Fruit fly (Drosophila melanogaster) whole organism, embryonic: Measurements from ENCODE around the gene bon.
A peak's percentile ranks its signal among the peaks of the same experiment; 100 is the strongest.

ENCODE experiments used
- Bgb ChIP-seq: fragments of 200-800 bp; sonication (Bioruptor generic); IDR thresholded peaks from 2 replicates; pipeline ENCODE4 v1.3.6; 2022; ENCODE audit warnings: missing biosample characterization, missing genetic modification characterization; ENCODE audit not compliant: partially characterized antibody
- CG10209 ChIP-seq: fragments of 200-800 bp; sonication (Bioruptor generic); optimal IDR thresholded peaks from 3 replicates; lab custom pipeline; 2017; ENCODE audit warnings: missing biosample characterization, mild to moderate bottlenecking, missing genetic modification characterization, missing genetic modification reagents
- CG11456 ChIP-seq: fragments of 200-800 bp; sonication (Bioruptor generic); IDR thresholded peaks from 3 replicates; pipeline ENCODE4 v1.3.6; 2022; ENCODE audit warnings: missing biosample characterization, missing genetic modification characterization
- CG11504 ChIP-seq: fragments of 200-800 bp; sonication (Bioruptor generic); optimal IDR thresholded peaks from 3 replicates; lab custom pipeline; 2019; ENCODE audit warnings: missing biosample characterization, mild to moderate bottlenecking, missing genetic modification characterization, moderate library complexity
- CG11695 ChIP-seq: fragments of 200-800 bp; sonication (Bioruptor generic); IDR thresholded peaks from 3 replicates; pipeline ENCODE4 v1.3.6; 2022; ENCODE audit warnings: missing biosample characterization, missing genetic modification characterization
- CG12219 ChIP-seq: fragments of 200-800 bp; sonication (Bioruptor generic); optimal IDR thresholded peaks from 3 replicates; lab custom pipeline; 2018; ENCODE audit warnings: missing biosample characterization, mild to moderate bottlenecking, missing genetic modification characterization
- CG12659 ChIP-seq: fragments of 200-800 bp; sonication (Bioruptor generic); optimal IDR thresholded peaks from 3 replicates; lab custom pipeline; 2017; ENCODE audit warnings: mild to moderate bottlenecking, missing biosample characterization, missing genetic modification reagents, missing genetic modification characterization
- CG13624 ChIP-seq: fragments of 200-800 bp; sonication (Bioruptor generic); optimal IDR thresholded peaks from 2 replicates; lab custom pipeline; 2016; ENCODE audit warnings: missing biosample characterization, missing genetic modification characterization
- CG14014 ChIP-seq: fragments of 200-800 bp; sonication (Bioruptor generic); IDR thresholded peaks from 2 replicates; pipeline ENCODE4 v1.3.6; 2022; ENCODE audit warnings: missing biosample characterization, missing genetic modification characterization
- CG14050 ChIP-seq: fragments of 200-800 bp; sonication (Bioruptor generic); IDR thresholded peaks from 3 replicates; pipeline ENCODE4 v1.3.6; 2022; ENCODE audit warnings: missing biosample characterization, missing genetic modification characterization
- CG16815 ChIP-seq: fragments of 200-800 bp; sonication (Bioruptor generic); optimal IDR thresholded peaks from 3 replicates; lab custom pipeline; 2017; ENCODE audit warnings: missing biosample characterization, mild to moderate bottlenecking, missing genetic modification characterization
- CG17359 ChIP-seq: fragments of 200-800 bp; sonication (Bioruptor generic); optimal IDR thresholded peaks from 3 replicates; lab custom pipeline; 2018; ENCODE audit warnings: missing biosample characterization, mild to moderate bottlenecking, missing genetic modification characterization, moderate library complexity
- CG1792 ChIP-seq: fragments of 200-800 bp; sonication (Bioruptor generic); optimal IDR thresholded peaks from 2 replicates; lab custom pipeline; 2016; ENCODE audit warnings: missing biosample characterization, missing genetic modification characterization
- CG18599 ChIP-seq: fragments of 200-800 bp; sonication (Bioruptor generic); optimal IDR thresholded peaks from 3 replicates; lab custom pipeline; 2017; ENCODE audit warnings: missing biosample characterization, missing genetic modification characterization, mild to moderate bottlenecking, moderate library complexity, missing genetic modification reagents
- CG2116 ChIP-seq: fragments of 200-800 bp; sonication (Bioruptor generic); optimal IDR thresholded peaks from 3 replicates; lab custom pipeline; 2018; ENCODE audit warnings: missing biosample characterization, mild to moderate bottlenecking, missing genetic modification characterization
- CG4360 ChIP-seq: fragments of 200-800 bp; sonication (Bioruptor generic); IDR thresholded peaks from 2 replicates; pipeline ENCODE4 v1.3.6; 2022; ENCODE audit warnings: missing biosample characterization, missing genetic modification characterization
- CG43689 ChIP-seq: fragments of 200-800 bp; sonication (Bioruptor generic); IDR thresholded peaks from 2 replicates; pipeline ENCODE4 v1.3.6; 2022; ENCODE audit warnings: missing biosample characterization, missing genetic modification characterization
- CG4707 ChIP-seq: fragments of 200-800 bp; sonication (Bioruptor generic); optimal IDR thresholded peaks from 2 replicates; lab custom pipeline; 2018; ENCODE audit warnings: missing biosample characterization, mild to moderate bottlenecking, missing genetic modification characterization, moderate library complexity
- CG6175 ChIP-seq: fragments of 200-800 bp; sonication (Bioruptor generic); IDR thresholded peaks from 3 replicates; pipeline ENCODE4 v1.3.6; 2022; ENCODE audit warnings: missing biosample characterization, missing genetic modification characterization
- CG6254 ChIP-seq: fragments of 200-800 bp; sonication (Bioruptor generic); optimal IDR thresholded peaks from 3 replicates; lab custom pipeline; 2017; ENCODE audit warnings: mild to moderate bottlenecking, missing biosample characterization, missing genetic modification reagents, missing genetic modification characterization
- CG8765 ChIP-seq: fragments of 200-800 bp; sonication (Bioruptor generic); IDR thresholded peaks from 2 replicates; pipeline ENCODE4 v1.3.6; 2022; ENCODE audit warnings: missing biosample characterization, missing genetic modification characterization
- CG9797 ChIP-seq: fragments of 200-800 bp; sonication (Bioruptor generic); optimal IDR thresholded peaks from 3 replicates; lab custom pipeline; 2018; ENCODE audit warnings: missing biosample characterization, mild to moderate bottlenecking, missing genetic modification characterization
- CG9817 ChIP-seq: fragments of 200-800 bp; sonication (Bioruptor generic); optimal IDR thresholded peaks from 2 replicates; lab custom pipeline; 2018; ENCODE audit warnings: missing biosample characterization, mild to moderate bottlenecking, missing genetic modification characterization, moderate library complexity
- CG9876 ChIP-seq: fragments of 200-800 bp; sonication (Bioruptor generic); optimal IDR thresholded peaks from 2 replicates; lab custom pipeline; 2016; ENCODE audit warnings: missing biosample characterization, missing genetic modification characterization
- Dll ChIP-seq: fragments of 200-800 bp; sonication (Bioruptor generic); IDR thresholded peaks from 4 replicates; pipeline ENCODE4 v1.3.6; 2022; ENCODE audit warnings: missing biosample characterization, missing genetic modification characterization; ENCODE audit not compliant: partially characterized antibody
- E2f1 ChIP-seq: fragments of 200-800 bp; sonication (Bioruptor generic); IDR thresholded peaks from 2 replicates; pipeline ENCODE4 v1.3.6; 2022; ENCODE audit warnings: missing biosample characterization, missing genetic modification characterization
- Ets65A ChIP-seq: fragments of 200-800 bp; sonication (Bioruptor generic); peaks from one replicate; lab custom pipeline; 2016; ENCODE audit warnings: missing biosample characterization, missing genetic modification characterization
- Fer1 ChIP-seq: fragments of 200-800 bp; sonication (Bioruptor generic); optimal IDR thresholded peaks from 2 replicates; lab custom pipeline; 2017; ENCODE audit warnings: missing biosample characterization, mild to moderate bottlenecking, missing genetic modification characterization
- Gug ChIP-seq: fragments of 200-800 bp; sonication (Bioruptor generic); IDR thresholded peaks from 4 replicates; pipeline ENCODE4 v1.3.6; 2022; ENCODE audit warnings: missing biosample characterization, missing genetic modification characterization
- HmgD ChIP-seq: fragments of 200-800 bp; sonication (Bioruptor generic); optimal IDR thresholded peaks from 3 replicates; lab custom pipeline; 2016; ENCODE audit warnings: missing biosample characterization, missing genetic modification characterization
- Hr78 ChIP-seq, 2 experiments: fragments of 200-800 bp in 1 of 2; fragments of >200 bp in 1 of 2; sonication (Bioruptor generic) in 1 of 2; optimal IDR thresholded peaks; 2 replicates each; lab custom pipeline; 2017 to 2019; ENCODE audit warnings: missing biosample characterization in 2 of 2, missing genetic modification characterization in 2 of 2, mild to moderate bottlenecking in 1 of 2, moderate library complexity in 1 of 2
- NFAT ChIP-seq: fragments of 200-800 bp; sonication (Bioruptor generic); IDR thresholded peaks from 2 replicates; pipeline ENCODE4 v1.3.6; 2022; ENCODE audit warnings: missing biosample characterization, missing genetic modification characterization
- Optix ChIP-seq: fragments of 200-800 bp; sonication (Bioruptor generic); IDR thresholded peaks from 3 replicates; pipeline ENCODE4 v1.3.6; 2022; ENCODE audit warnings: missing biosample characterization, missing genetic modification characterization
- Pdp1 ChIP-seq, 2 experiments: fragments of 200-800 bp; sonication (Bioruptor generic); optimal IDR thresholded peaks; 3 replicates each; lab custom pipeline; 2016; ENCODE audit warnings: missing biosample characterization in 2 of 2, missing genetic modification characterization in 2 of 2, mild to moderate bottlenecking in 1 of 2, moderate library complexity in 1 of 2
- Side ChIP-seq: fragments of 200-800 bp; sonication (Bioruptor generic); optimal IDR thresholded peaks from 2 replicates; lab custom pipeline; 2016; ENCODE audit warnings: missing biosample characterization, missing genetic modification characterization
- bowl ChIP-seq: fragments of 200-800 bp; sonication (Bioruptor generic); IDR thresholded peaks from 2 replicates; pipeline ENCODE4 v1.3.6; 2022; ENCODE audit warnings: missing biosample characterization, missing genetic modification characterization
- caup ChIP-seq: fragments of 200-800 bp; sonication (Bioruptor generic); optimal IDR thresholded peaks from 3 replicates; lab custom pipeline; 2017; ENCODE audit warnings: missing biosample characterization, mild to moderate bottlenecking, missing genetic modification characterization, moderate library complexity; ENCODE audit not compliant: severe bottlenecking
- chm ChIP-seq: fragments of 200-800 bp; sonication (Bioruptor generic); IDR thresholded peaks from 2 replicates; pipeline ENCODE4 v1.3.6; 2022; ENCODE audit warnings: missing biosample characterization, missing genetic modification characterization
- cwo ChIP-seq: fragments of 200-800 bp; sonication (Bioruptor generic); optimal IDR thresholded peaks from 3 replicates; lab custom pipeline; 2017; ENCODE audit warnings: missing biosample characterization, missing genetic modification characterization, mild to moderate bottlenecking, moderate library complexity, missing genetic modification reagents
- ems ChIP-seq: fragments of 200-800 bp; sonication (Bioruptor generic); optimal IDR thresholded peaks from 3 replicates; lab custom pipeline; 2016; ENCODE audit warnings: missing biosample characterization, missing genetic modification characterization
- eve ChIP-seq, 2 experiments: fragments of >200 bp; optimal IDR thresholded peaks; 2 replicates each; lab custom pipeline; 2017; ENCODE audit warnings: missing biosample characterization in 2 of 2, missing genetic modification characterization in 2 of 2
- gce ChIP-seq: fragments of 200-800 bp; sonication (Bioruptor generic); IDR thresholded peaks from 3 replicates; pipeline ENCODE4 v1.3.6; 2022; ENCODE audit warnings: missing biosample characterization, missing genetic modification characterization
- gsb ChIP-seq: fragments of 200-800 bp; sonication (Bioruptor generic); IDR thresholded peaks from 2 replicates; pipeline ENCODE4 v1.3.6; 2022; ENCODE audit warnings: missing biosample characterization, missing genetic modification characterization
- ind ChIP-seq: fragments of 200-800 bp; sonication (Bioruptor generic); optimal IDR thresholded peaks from 3 replicates; lab custom pipeline; 2016; ENCODE audit warnings: missing biosample characterization, missing genetic modification characterization
- kah ChIP-seq: fragments of 200-800 bp; sonication (Bioruptor generic); optimal IDR thresholded peaks from 2 replicates; lab custom pipeline; 2018; ENCODE audit warnings: missing biosample characterization, mild to moderate bottlenecking, missing genetic modification characterization
- lola ChIP-seq, 3 experiments: fragments of >200 bp in 2 of 3; fragments of 200-800 bp in 1 of 3; sonication (Bioruptor generic) in 1 of 3; optimal IDR thresholded peaks; 2 replicates each; lab custom pipeline; 2017 to 2019; ENCODE audit warnings: missing biosample characterization in 3 of 3, missing genetic modification characterization in 3 of 3, mild to moderate bottlenecking in 1 of 3, moderate library complexity in 1 of 3
- nau ChIP-seq: fragments of 200-800 bp; sonication (Bioruptor generic); optimal IDR thresholded peaks from 3 replicates; lab custom pipeline; 2017; ENCODE audit warnings: missing biosample characterization, mild to moderate bottlenecking, missing genetic modification characterization, missing genetic modification reagents
- nmo ChIP-seq: fragments of 200-800 bp; sonication (Bioruptor generic); optimal IDR thresholded peaks from 2 replicates; lab custom pipeline; 2018; ENCODE audit warnings: missing biosample characterization, mild to moderate bottlenecking, missing genetic modification characterization, moderate library complexity
- repo ChIP-seq: fragments of 200-800 bp; sonication (Bioruptor generic); optimal IDR thresholded peaks from 2 replicates; lab custom pipeline; 2016; ENCODE audit warnings: missing biosample characterization, missing genetic modification characterization
- tap ChIP-seq: fragments of 200-800 bp; optimal IDR thresholded peaks from 3 replicates; lab custom pipeline; 2019; ENCODE audit warnings: missing biosample characterization, mild to moderate bottlenecking, missing genetic modification characterization, moderate library complexity
- yki ChIP-seq: fragments of >200 bp; optimal IDR thresholded peaks from 3 replicates; lab custom pipeline; 2018

bon gene

DNA sequence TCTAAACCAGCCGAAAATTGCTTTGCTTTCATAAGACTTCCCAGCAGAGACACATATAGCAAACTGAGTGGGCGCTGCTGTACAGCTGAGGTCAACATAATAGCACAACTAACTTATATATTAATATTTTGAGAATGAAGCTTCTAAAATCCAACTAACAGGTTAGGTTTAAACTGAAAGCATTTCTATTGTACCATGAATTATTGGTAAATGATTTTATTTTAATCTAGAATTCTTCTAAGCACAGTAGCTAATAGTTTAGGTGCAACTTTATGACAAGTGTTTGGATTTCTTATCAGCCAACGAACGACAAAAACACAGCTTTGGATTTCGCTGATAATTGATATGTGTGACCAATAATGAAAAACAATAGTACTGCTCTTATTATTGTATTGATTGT is 37.9 kb upstream of the bon start (continued):
- TF ChIP-seq CG11695, result peak; percentile 82
- no peak for TF ChIP-seq CG9876
- TF ChIP-seq Gug (GFP tag; lab: Robert Waterston, UW), result no peak
- TF ChIP-seq ems, result peak; percentile 57
- peak; percentile 7 for TF ChIP-seq CG1792 (GFP tag; lab: Kevin White, UChicago)
- TF ChIP-seq gce (GFP tag; lab: Robert Waterston, UW), result no peak
- peak; percentile 6 for TF ChIP-seq ind (GFP tag; lab: Kevin White, UChicago)
- peak; percentile 58; the same call in 2 of the 3 replicates for TF ChIP-seq CG14050
- peak; percentile 76; the same call in 1 of the 2 replicates for TF ChIP-seq chm (GFP tag; lab: Robert Waterston, UW)
- TF ChIP-seq gsb (GFP tag; lab: Robert Waterston, UW), result 0 out of 2 replicates have a peak, but pooled peaks have one; percentile 21
- TF ChIP-seq CG9817 (tag; lab: Kevin White, UChicago), result no peak
- TF ChIP-seq CG4360 (GFP tag; lab: Robert Waterston, UW), result no peak
- TF ChIP-seq nau (GFP tag; lab: Kevin White, UChicago), result peak; percentile 48
- no peak for TF ChIP-seq Bgb (GFP tag; lab: Robert Waterston, UW)
- no peak for TF ChIP-seq HmgD (GFP tag; lab: Kevin White, UChicago)
- TF ChIP-seq eve (GFP tag; optimal IDR thresholded peaks at IDR 0.05; lab: Kevin White, UChicago), result no peak
- TF ChIP-seq bowl (GFP tag; lab: Robert Waterston, UW), result no peak
- TF ChIP-seq kah (GFP tag; lab: Kevin White, UChicago), result peak; percentile 9
- peak; percentile 45 for TF ChIP-seq CG17359
- peak in 1 of 2 experiments; percentile 24 for TF ChIP-seq Hr78 (GFP tag; optimal IDR thresholded peaks at IDR 0.05; lab: Kevin White, UChicago)
- no peak for TF ChIP-seq CG12219 (GFP tag; lab: Kevin White, UChicago)
- TF ChIP-seq CG8765 (GFP tag; lab: Robert Waterston, UW), result no peak
- TF ChIP-seq tap (tag; lab: Kevin White, UChicago), result peak; percentile 74
- TF ChIP-seq CG43689 (GFP tag; lab: Robert Waterston, UW), result no peak
- TF ChIP-seq repo (GFP tag; lab: Kevin White, UChicago), result no peak
- TF ChIP-seq CG16815 (GFP tag; lab: Kevin White, UChicago), result no peak
- peak; percentile 83 for TF ChIP-seq CG11504 (tag; lab: Kevin White, UChicago)
- no peak for TF ChIP-seq CG4707 (GFP tag; lab: Kevin White, UChicago)
- TF ChIP-seq CG18599 (GFP tag; lab: Kevin White, UChicago), result peak; percentile 75
- peak; percentile 46; the same call in 1 of the 2 replicates for TF ChIP-seq NFAT (GFP tag; lab: Robert Waterston, UW)
- no peak for TF ChIP-seq CG11456 (GFP tag; lab: Robert Waterston, UW)
- TF ChIP-seq CG13624 (GFP tag; lab: Kevin White, UChicago), result peak; percentile 43
- peak; percentile 49 for TF ChIP-seq Side (GFP tag; lab: Kevin White, UChicago)
- no peak for TF ChIP-seq CG9797 (GFP tag; lab: Kevin White, UChicago)
- TF ChIP-seq cwo (GFP tag; lab: Kevin White, UChicago), result peak; percentile 79
- TF ChIP-seq E2f1 (GFP tag; lab: Robert Waterston, UW), result peak; percentile 71
- no peak for TF ChIP-seq lola (GFP tag; optimal IDR thresholded peaks at IDR 0.05; lab: Kevin White, UChicago)
- TF ChIP-seq yki (lab: Kevin White, UChicago), result no peak
- peak; percentile 37 for TF ChIP-seq caup (GFP tag; lab: Kevin White, UChicago)
- no peak for TF ChIP-seq CG10209 (GFP tag; lab: Kevin White, UChicago)
- peak; percentile 76 for TF ChIP-seq Ets65A (GFP tag; lab: Kevin White, UChicago)
- TF ChIP-seq Optix (GFP tag; lab: Robert Waterston, UW), result no peak
- no peak for TF ChIP-seq CG6175 (GFP tag; lab: Robert Waterston, UW)
- TF ChIP-seq CG14014 (GFP tag; lab: Robert Waterston, UW), result peak; percentile 59
- TF ChIP-seq nmo (GFP tag; lab: Kevin White, UChicago), result peak; percentile 64
- peak; percentile 6 for TF ChIP-seq CG12659 (GFP tag; lab: Kevin White, UChicago)
- TF ChIP-seq Pdp1 (GFP tag; optimal IDR thresholded peaks at IDR 0.05; lab: Kevin White, UChicago), result peak; percentile 51 to 57
- TF ChIP-seq Fer1 (GFP tag; lab: Kevin White, UChicago), result peak; percentile 74
- no peak for TF ChIP-seq CG6254 (GFP tag; lab: Kevin White, UChicago)
- TF ChIP-seq Dll (GFP tag; lab: Robert Waterston, UW), result no peak
- TF ChIP-seq CG2116, result no peak
